Worm (Caenorhabditis elegans) whole organism, midembryonic: ENCODE results near the gene npp-21.

Experiments used
- T22C8.4 ChIP-seq: fragments of 200-800 bp; sonication (Bioruptor generic); IDR thresholded peaks from 2 replicates; pipeline ENCODE4 v1.3.6; 2022; ENCODE audit warnings: missing genetic modification characterization, missing compliant biosample characterization
- flt-1 ChIP-seq: fragments of 200-800 bp; sonication (Bioruptor generic); IDR thresholded peaks from 2 replicates; pipeline ENCODE4 v1.3.6; 2022; ENCODE audit warnings: missing genetic modification characterization, missing compliant biosample characterization
- med-1 ChIP-seq: sonication (generic microtip); optimal IDR thresholded peaks from 2 replicates; lab custom pipeline; 2017; ENCODE audit warnings: missing genetic modification characterization, mild to moderate bottlenecking, missing compliant biosample characterization, antibody characterized with exemption, missing genetic modification reagents; ENCODE audit not compliant: insufficient read depth
- ref-1 ChIP-seq: fragments of 200-800 bp; sonication (Bioruptor generic); conservative IDR thresholded peaks from 2 replicates; pipeline ENCODE4 v1.3.6; 2022; ENCODE audit warnings: missing genetic modification reagents, missing genetic modification characterization, missing compliant biosample characterization
- tab-1 ChIP-seq: fragments of 200-800 bp; sonication (Bioruptor generic); IDR thresholded peaks from 2 replicates; pipeline ENCODE4 v1.3.6; 2022; ENCODE audit warnings: missing genetic modification characterization, missing compliant biosample characterization
- ztf-23 ChIP-seq: fragments of 200-800 bp; sonication (Bioruptor generic); IDR thresholded peaks from 2 replicates; pipeline ENCODE4 v1.3.6; 2022; ENCODE audit warnings: missing genetic modification reagents, missing genetic modification characterization, missing compliant biosample characterization

DNA sequence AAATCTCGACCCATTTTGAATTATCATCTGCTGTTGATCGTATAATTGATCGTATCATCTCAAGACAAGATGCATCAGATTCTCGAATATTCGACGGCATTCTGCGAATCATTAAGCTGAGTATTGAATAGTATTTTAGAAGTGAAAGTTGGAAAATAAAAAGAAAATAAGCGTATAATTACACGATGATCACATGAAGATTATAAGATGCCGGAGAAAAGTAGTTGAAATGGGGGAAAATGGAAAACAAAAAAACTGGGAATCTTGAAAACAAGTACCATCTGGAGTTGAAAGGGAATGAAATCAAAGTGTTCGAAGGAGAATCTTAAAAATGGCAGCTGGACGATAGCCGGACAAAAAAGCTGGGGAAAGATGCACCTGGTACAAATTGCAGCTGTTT lies 21.0 kb downstream of the npp-21 start, which contains the start of gene R07G3.8:
- no peak for TF ChIP-seq ref-1
- no peak for TF ChIP-seq med-1
- TF ChIP-seq flt-1 (GFP tag; lab: Robert Waterston, UW): no peak
- no peak for TF ChIP-seq T22C8.4 (GFP tag; lab: Robert Waterston, UW)
- TF ChIP-seq ztf-23 (GFP tag; lab: Robert Waterston, UW): no peak
- no peak for TF ChIP-seq tab-1 (GFP tag; lab: Robert Waterston, UW)
